Fruit fly (Drosophila melanogaster): ENCODE measurements around the gene CG5050.

- no peak for TF ChIP-seq usp (GFP tag; optimal IDR thresholded peaks at IDR 0.05)
- TF ChIP-seq pan (optimal IDR thresholded peaks at IDR 0.05) = no peak
- TF ChIP-seq psq (optimal IDR thresholded peaks at IDR 0.05) = no peak
These were observed 20.1 kb downstream of the CG5050 start, which contains the start of gene BicD for dm6 chr2L:17472582-17473524.
